Fruit fly (Drosophila melanogaster): ENCODE results near the gene CG15635.

CG15635 gene

DNA sequence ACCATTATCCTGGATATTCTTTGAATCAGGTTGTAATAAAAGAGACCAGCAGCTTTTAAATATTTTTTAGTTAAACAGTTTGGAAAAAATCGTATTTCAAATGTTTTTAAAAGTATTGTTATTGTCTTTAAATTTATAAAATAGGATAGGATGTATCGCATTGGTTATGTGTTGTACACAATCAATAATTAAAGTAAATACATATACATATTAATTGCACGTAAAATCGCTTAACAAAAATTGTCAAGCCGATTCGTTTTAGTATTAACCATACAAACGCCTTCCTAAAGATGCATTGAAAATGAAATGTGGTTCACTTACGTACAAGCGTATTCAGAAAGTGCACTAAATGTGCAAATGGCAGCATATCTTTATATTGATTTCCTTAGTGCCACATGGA, 4.0 kb downstream of the CG15635 start, which contains the start of gene CG43798:
CG43798 (plus strand) TSS at position 301 of the 400 bp plus-strand sequence.
- TF ChIP-seq ttk (optimal IDR thresholded peaks at IDR 0.05) (no peak), psq (optimal IDR thresholded peaks at IDR 0.05) (no peak), h (optimal IDR thresholded peaks at IDR 0.05) (no peak), insv (optimal IDR thresholded peaks at IDR 0.05) (no peak), Sin3A (optimal IDR thresholded peaks at IDR 0.05) (no peak), Myc (optimal IDR thresholded peaks at IDR 0.05) (no peak)

DNA sequence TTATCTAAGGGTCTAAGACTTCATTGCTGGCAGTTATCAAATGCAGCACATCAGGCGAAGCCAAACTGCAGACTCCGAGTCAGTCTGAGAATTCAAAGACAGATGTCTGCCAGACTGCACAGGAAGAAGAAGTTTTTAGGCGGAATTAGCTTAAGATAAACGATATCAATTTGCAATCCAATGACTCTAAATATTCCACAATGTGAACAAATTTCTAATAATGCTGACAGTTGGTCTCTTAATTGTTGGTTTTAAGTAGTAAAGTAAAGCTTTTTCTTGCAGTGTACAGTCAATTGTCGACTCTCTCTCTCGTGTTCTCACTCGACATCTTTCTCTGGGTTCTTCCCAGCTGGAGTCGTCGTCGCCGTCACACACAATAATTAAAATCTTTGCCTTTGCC, 6.0 kb downstream of the CG15635 start:
- TF ChIP-seq Sin3A (optimal IDR thresholded peaks at IDR 0.05) (no peak), ttk (optimal IDR thresholded peaks at IDR 0.05) (no peak), psq (optimal IDR thresholded peaks at IDR 0.05) (no peak), insv (optimal IDR thresholded peaks at IDR 0.05) (no peak), h (optimal IDR thresholded peaks at IDR 0.05) (no peak), Myc (optimal IDR thresholded peaks at IDR 0.05) (no peak)

DNA sequence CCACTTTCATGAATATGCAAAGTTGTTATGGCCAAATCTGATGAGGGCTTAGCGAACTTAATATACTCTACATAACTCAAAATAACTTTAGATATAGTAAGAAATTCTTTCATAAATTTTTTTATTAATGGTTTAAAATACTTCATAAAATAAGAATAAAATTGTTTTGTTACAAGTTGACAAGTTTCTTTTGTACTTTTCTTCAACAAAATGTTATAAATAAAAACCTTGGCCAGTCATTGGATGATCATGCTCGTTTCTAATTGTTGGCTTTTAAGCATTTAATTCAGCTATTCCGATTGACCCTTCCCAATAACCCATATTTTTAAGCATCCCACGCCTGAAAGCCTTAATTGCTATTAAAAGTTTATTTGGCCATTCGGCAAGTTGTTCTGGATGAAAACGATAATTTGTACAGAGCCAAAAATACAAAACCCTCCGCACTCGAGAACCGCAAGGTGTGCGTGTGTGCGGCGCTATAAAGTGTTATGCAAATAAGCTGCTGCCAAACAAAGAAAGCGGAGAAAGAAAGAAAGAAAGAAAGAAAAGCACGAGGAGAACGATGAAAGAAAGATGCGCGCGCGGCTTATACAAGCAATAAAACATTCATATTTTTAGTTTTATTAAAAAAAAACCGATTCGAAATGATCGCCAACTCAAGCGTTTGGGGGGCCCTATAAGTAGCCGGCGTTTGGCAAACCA, 8.1 kb downstream of the CG15635 start, which contains the start of gene CG3355:
CG3355 (plus strand) TSS at position 652 of the 702 bp plus-strand sequence.
- TF ChIP-seq Sin3A (optimal IDR thresholded peaks at IDR 0.05) (no peak), Myc (optimal IDR thresholded peaks at IDR 0.05) (no peak), psq (optimal IDR thresholded peaks at IDR 0.05) (no peak), h (optimal IDR thresholded peaks at IDR 0.05) (no peak), ttk (optimal IDR thresholded peaks at IDR 0.05) (no peak), insv (optimal IDR thresholded peaks at IDR 0.05) (no peak)

DNA sequence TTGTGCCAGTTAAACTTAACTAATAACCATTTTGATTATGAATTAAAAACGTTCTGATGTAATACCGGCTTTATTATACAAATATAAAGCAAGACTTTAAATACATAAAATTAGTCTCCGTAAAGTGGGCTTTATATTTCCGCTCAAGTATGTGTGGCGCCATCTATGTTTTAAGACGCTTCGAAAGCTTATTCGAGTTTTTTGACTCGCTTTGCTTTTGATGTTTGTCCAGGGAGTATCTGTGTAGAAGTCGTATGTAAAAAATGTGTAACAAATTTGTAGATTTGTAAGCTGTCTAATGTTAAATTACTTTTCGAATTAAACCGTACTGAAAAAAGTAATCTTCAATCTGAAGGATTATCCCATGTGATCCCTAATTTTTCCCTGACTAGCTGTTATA, 18.2 kb downstream of the CG15635 start:
- TF ChIP-seq Sin3A (optimal IDR thresholded peaks at IDR 0.05): no peak
- no peak for TF ChIP-seq ttk (optimal IDR thresholded peaks at IDR 0.05)
- no peak for TF ChIP-seq insv (optimal IDR thresholded peaks at IDR 0.05)
- no peak for TF ChIP-seq h (optimal IDR thresholded peaks at IDR 0.05)
- no peak for TF ChIP-seq psq (optimal IDR thresholded peaks at IDR 0.05)
- no peak for TF ChIP-seq Myc (optimal IDR thresholded peaks at IDR 0.05)

DNA sequence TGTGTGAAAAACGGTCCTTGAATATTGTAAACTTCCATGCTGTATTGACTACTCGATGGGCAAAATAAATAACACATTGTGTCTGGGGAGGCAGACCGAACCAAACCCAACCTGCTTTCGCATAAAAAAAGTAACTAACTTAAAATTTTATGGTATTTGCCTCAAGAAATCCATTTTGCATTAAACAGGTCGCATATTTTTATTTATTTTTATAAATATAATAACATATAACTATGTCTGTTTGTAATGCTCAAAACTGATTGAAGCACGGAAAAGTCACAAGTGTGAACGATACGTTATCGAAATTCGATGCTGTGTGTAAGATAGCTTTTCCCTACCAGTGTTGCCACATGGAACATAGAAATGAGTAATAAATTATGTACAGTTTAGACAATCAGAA, 39.6 kb downstream of the CG15635 start, which contains the start of gene CG11929:
CG11929 (plus strand) TSS at position 301 of the 400 bp plus-strand sequence.
- no peak for TF ChIP-seq insv (optimal IDR thresholded peaks at IDR 0.05)
- no peak for TF ChIP-seq psq (optimal IDR thresholded peaks at IDR 0.05)
- no peak for TF ChIP-seq Myc (optimal IDR thresholded peaks at IDR 0.05)
- no peak for TF ChIP-seq h (optimal IDR thresholded peaks at IDR 0.05)
- no peak for TF ChIP-seq ttk (optimal IDR thresholded peaks at IDR 0.05)
- TF ChIP-seq Sin3A (optimal IDR thresholded peaks at IDR 0.05): no peak

DNA sequence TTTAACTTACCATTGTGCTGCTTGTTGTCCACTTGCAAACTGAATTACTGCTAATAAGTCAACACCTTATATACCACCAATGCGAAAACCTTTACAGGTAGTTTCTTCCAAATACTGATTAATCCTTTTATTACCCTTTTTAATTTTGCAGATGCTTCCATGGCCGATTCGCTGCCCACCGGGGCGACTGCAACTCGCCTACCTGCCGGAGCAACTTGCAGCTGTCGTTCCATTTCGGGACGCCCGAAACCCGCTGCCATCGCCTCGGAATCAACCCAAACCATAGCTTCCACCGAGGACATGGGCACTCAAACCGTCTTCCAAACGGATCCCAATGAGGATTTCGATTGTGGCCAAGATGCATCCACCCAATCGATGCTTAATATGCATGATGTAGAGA, 41.6 kb downstream of the CG15635 start, which contains the start of gene Elba1:
Elba1 (minus strand) TSS at position 101 of the 400 bp plus-strand sequence.
- TF ChIP-seq h (optimal IDR thresholded peaks at IDR 0.05) (no peak), insv (optimal IDR thresholded peaks at IDR 0.05) (no peak), ttk (optimal IDR thresholded peaks at IDR 0.05) (no peak), psq (optimal IDR thresholded peaks at IDR 0.05) (no peak), Myc (optimal IDR thresholded peaks at IDR 0.05) (no peak), Sin3A (optimal IDR thresholded peaks at IDR 0.05) (no peak)

DNA sequence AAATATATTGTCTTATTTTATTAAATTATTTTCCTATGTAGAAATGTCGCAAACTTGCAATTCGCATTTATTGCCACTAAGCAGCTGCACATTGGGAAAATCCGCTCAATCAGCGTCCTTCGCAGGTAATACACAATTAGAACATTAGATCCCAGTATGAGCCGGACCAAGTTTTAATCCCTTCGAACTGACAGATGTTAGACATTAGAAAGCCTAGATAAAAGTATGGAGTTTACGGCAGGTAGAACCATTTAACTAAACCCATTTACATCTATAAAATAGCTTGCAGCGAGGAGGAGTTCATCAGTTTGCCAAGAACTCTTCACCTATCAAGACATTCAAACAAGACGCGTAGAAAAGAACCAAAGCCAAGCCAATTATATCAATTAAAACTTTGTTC, 44.4 kb downstream of the CG15635 start, which contains the start of gene Elba3:
Elba3 (plus strand) TSS at position 301 of the 400 bp plus-strand sequence.
- TF ChIP-seq psq (optimal IDR thresholded peaks at IDR 0.05) (no peak), Sin3A (optimal IDR thresholded peaks at IDR 0.05) (no peak), ttk (optimal IDR thresholded peaks at IDR 0.05) (no peak), Myc (optimal IDR thresholded peaks at IDR 0.05) (no peak), insv (optimal IDR thresholded peaks at IDR 0.05) (no peak), h (optimal IDR thresholded peaks at IDR 0.05) (no peak)

DNA sequence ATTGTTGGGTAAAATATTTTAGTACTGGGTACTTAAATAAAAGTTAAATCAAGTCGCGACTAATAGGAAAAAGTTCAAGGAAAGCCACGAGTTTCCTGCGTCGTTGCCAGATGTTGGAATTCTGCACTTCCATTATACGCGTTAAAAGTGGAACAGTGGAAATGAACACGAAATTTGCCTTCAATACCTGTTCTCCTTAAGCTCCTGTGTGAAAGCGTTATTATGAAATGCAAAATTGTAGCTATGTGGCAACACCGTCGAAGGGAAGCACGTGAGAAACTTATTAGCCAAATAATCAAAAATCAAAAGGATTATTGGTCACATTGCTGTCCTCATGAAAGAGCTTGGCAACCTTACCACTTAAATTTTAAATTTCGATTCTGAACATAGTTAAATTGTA, 47.8 kb downstream of the CG15635 start, which contains the start of gene CG3251:
CG3251 (minus strand) TSS at position 101 of the 400 bp plus-strand sequence.
- TF ChIP-seq Sin3A (optimal IDR thresholded peaks at IDR 0.05) (no peak), h (optimal IDR thresholded peaks at IDR 0.05) (no peak), insv (optimal IDR thresholded peaks at IDR 0.05) (no peak), psq (optimal IDR thresholded peaks at IDR 0.05) (no peak), ttk (optimal IDR thresholded peaks at IDR 0.05) (no peak), Myc (optimal IDR thresholded peaks at IDR 0.05) (no peak)

DNA sequence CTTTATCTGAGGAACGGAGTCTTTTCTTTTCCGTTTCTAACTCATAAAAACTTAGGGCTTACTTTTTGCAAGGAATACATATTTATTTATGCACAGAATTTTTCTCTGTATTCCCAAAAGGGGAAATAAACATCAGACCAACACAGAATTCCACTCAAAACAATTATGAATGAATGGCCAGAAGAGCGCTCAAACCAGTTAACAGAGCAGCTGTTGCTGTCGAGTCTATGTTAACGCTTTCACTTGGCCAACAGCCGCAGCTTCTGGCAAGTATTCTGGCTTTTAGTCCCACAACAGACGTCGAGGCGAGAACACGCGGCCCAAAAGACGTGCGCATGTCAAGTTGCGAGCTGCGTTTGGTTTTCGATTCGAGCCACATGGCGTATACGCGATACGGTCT, 51.6 kb downstream of the CG15635 start, which contains the start of gene dcma:
dcma (plus strand) TSS at position 301 of the 400 bp plus-strand sequence.
- TF ChIP-seq psq (optimal IDR thresholded peaks at IDR 0.05) (no peak), insv (optimal IDR thresholded peaks at IDR 0.05) (no peak), Myc (optimal IDR thresholded peaks at IDR 0.05) (no peak), ttk (optimal IDR thresholded peaks at IDR 0.05) (no peak), h (optimal IDR thresholded peaks at IDR 0.05) (no peak), Sin3A (optimal IDR thresholded peaks at IDR 0.05) (no peak)
